Worm (Caenorhabditis elegans): Measurements from ENCODE around the gene H35N09.2.

The H35N09.2 gene

ce11 chrX:8604160-8604559 is 698 bp downstream of the H35N09.2 start:
- TF ChIP-seq him-1 (tag; optimal IDR thresholded peaks at IDR 0.05) (no peak), dao-5 (tag; optimal IDR thresholded peaks at IDR 0.05) (no peak), W03F9.2 (tag; optimal IDR thresholded peaks at IDR 0.05) (no peak)

ce11 chrX:8602722-8603427 is 2.0 kb downstream of the H35N09.2 start:
- TF ChIP-seq him-1 (tag; optimal IDR thresholded peaks at IDR 0.05) (no peak), W03F9.2 (tag; optimal IDR thresholded peaks at IDR 0.05) (no peak), dao-5 (tag; optimal IDR thresholded peaks at IDR 0.05) (no peak)

- no peak for TF ChIP-seq W03F9.2 (tag; optimal IDR thresholded peaks at IDR 0.05)
- no peak for TF ChIP-seq him-1 (tag; optimal IDR thresholded peaks at IDR 0.05)
- TF ChIP-seq dao-5 (tag; optimal IDR thresholded peaks at IDR 0.05) = no peak
Measured at ce11 chrX:8601235-8601634, 3.6 kb downstream of the H35N09.2 start, which contains the start of gene F18E9.1. Gene F18E9.1, plus strand, starts transcription at chrX:8601535.

- TF ChIP-seq dao-5 (tag; optimal IDR thresholded peaks at IDR 0.05) (no peak), W03F9.2 (tag; optimal IDR thresholded peaks at IDR 0.05) (no peak), him-1 (tag; optimal IDR thresholded peaks at IDR 0.05) (no peak)
Measured at ce11 chrX:8599725-8600124, 5.1 kb downstream of the H35N09.2 start.

- TF ChIP-seq W03F9.2 (tag; optimal IDR thresholded peaks at IDR 0.05) = no peak
- no peak for TF ChIP-seq dao-5 (tag; optimal IDR thresholded peaks at IDR 0.05)
- no peak for TF ChIP-seq him-1 (tag; optimal IDR thresholded peaks at IDR 0.05)
Measured at ce11 chrX:8598491-8598890, 6.4 kb downstream of the H35N09.2 start.

ce11 chrX:8597647-8598046 is 7.2 kb downstream of the H35N09.2 start, which contains the start of gene F18E9.7:
Gene F18E9.7, minus strand, starts transcription at chrX:8597747.
- TF ChIP-seq dao-5 (tag; optimal IDR thresholded peaks at IDR 0.05) (no peak), W03F9.2 (tag; optimal IDR thresholded peaks at IDR 0.05) (no peak), him-1 (tag; optimal IDR thresholded peaks at IDR 0.05) (no peak)

- TF ChIP-seq W03F9.2 (tag; optimal IDR thresholded peaks at IDR 0.05) (no peak), dao-5 (tag; optimal IDR thresholded peaks at IDR 0.05) (no peak), him-1 (tag; optimal IDR thresholded peaks at IDR 0.05) (no peak)
Measured at ce11 chrX:8592881-8593280, 12.0 kb downstream of the H35N09.2 start, which contains the start of gene nlp-7. Gene nlp-7, plus strand, starts transcription at chrX:8593181.

ce11 chrX:8585837-8586236 is 19.0 kb downstream of the H35N09.2 start, which contains the start of gene F18E9.3:
Gene F18E9.3, plus strand, starts transcription at chrX:8586147.
- TF ChIP-seq him-1 (tag; optimal IDR thresholded peaks at IDR 0.05) (no peak), W03F9.2 (tag; optimal IDR thresholded peaks at IDR 0.05) (no peak), dao-5 (tag; optimal IDR thresholded peaks at IDR 0.05) (no peak)

- TF ChIP-seq dao-5 (tag; optimal IDR thresholded peaks at IDR 0.05) = no peak
- no peak for TF ChIP-seq him-1 (tag; optimal IDR thresholded peaks at IDR 0.05)
- no peak for TF ChIP-seq W03F9.2 (tag; optimal IDR thresholded peaks at IDR 0.05)
Measured at ce11 chrX:8584825-8585384, 20.0 kb downstream of the H35N09.2 start.

- TF ChIP-seq dao-5 (tag; optimal IDR thresholded peaks at IDR 0.05) = no peak
- no peak for TF ChIP-seq him-1 (tag; optimal IDR thresholded peaks at IDR 0.05)
- no peak for TF ChIP-seq W03F9.2 (tag; optimal IDR thresholded peaks at IDR 0.05)
Measured at ce11 chrX:8582767-8583360, 22.0 kb downstream of the H35N09.2 start.

ce11 chrX:8581447-8581846 is 23.4 kb downstream of the H35N09.2 start, which contains the start of gene F18E9.8:
Gene F18E9.8, minus strand, starts transcription at chrX:8581547.
- TF ChIP-seq him-1 (tag; optimal IDR thresholded peaks at IDR 0.05) (no peak), dao-5 (tag; optimal IDR thresholded peaks at IDR 0.05) (no peak), W03F9.2 (tag; optimal IDR thresholded peaks at IDR 0.05) (no peak)

ce11 chrX:8580217-8580616 is 24.6 kb downstream of the H35N09.2 start, which contains the start of gene F18E9.4:
Gene F18E9.4, plus strand, starts transcription at chrX:8580517.
- TF ChIP-seq dao-5 (tag; optimal IDR thresholded peaks at IDR 0.05) (no peak), him-1 (tag; optimal IDR thresholded peaks at IDR 0.05) (no peak), W03F9.2 (tag; optimal IDR thresholded peaks at IDR 0.05) (no peak)

- TF ChIP-seq him-1 (tag; optimal IDR thresholded peaks at IDR 0.05) (no peak), dao-5 (tag; optimal IDR thresholded peaks at IDR 0.05) (no peak)
Measured at ce11 chrX:8570997-8571517, 33.8 kb downstream of the H35N09.2 start, which contains the start of gene jmjd-3.1. Gene jmjd-3.1, plus strand, starts transcription at chrX:8571047.

ce11 chrX:8569159-8569558 is 35.7 kb downstream of the H35N09.2 start:
- TF ChIP-seq dao-5 (tag; optimal IDR thresholded peaks at IDR 0.05) (no peak), W03F9.2 (tag; optimal IDR thresholded peaks at IDR 0.05) (no peak), him-1 (tag; optimal IDR thresholded peaks at IDR 0.05) (no peak)

Measured in whole organism, L4/young adult.